Fruit fly (Drosophila melanogaster) whole organism, embryonic: ENCODE measurements around the gene CG34347.

ENCODE experiments used
- Antp ChIP-seq: fragments of 200-800 bp; sonication (Bioruptor generic); optimal IDR thresholded peaks from 3 replicates; lab custom pipeline; 2016; ENCODE audit warnings: missing biosample characterization, missing genetic modification characterization
- B-H2 ChIP-seq: fragments of 200-800 bp; sonication (Bioruptor generic); optimal IDR thresholded peaks from 2 replicates; lab custom pipeline; 2018; ENCODE audit warnings: missing biosample characterization, mild to moderate bottlenecking, missing genetic modification characterization
- Bdp1 ChIP-seq: fragments of 200-800 bp; sonication (Bioruptor generic); optimal IDR thresholded peaks from 3 replicates; lab custom pipeline; 2016; ENCODE audit warnings: missing biosample characterization, missing genetic modification characterization
- CG10321 ChIP-seq: fragments of 200-800 bp; sonication (Bioruptor generic); IDR thresholded peaks from 2 replicates; pipeline ENCODE4 v1.3.6; 2022; ENCODE audit warnings: missing biosample characterization, missing genetic modification characterization
- CG11696 ChIP-seq: fragments of 200-800 bp; sonication (Bioruptor generic); IDR thresholded peaks from 2 replicates; pipeline ENCODE4 v1.3.6; 2022; ENCODE audit warnings: missing biosample characterization, missing genetic modification characterization
- CG12071 ChIP-seq: fragments of 200-800 bp; sonication (Bioruptor generic); optimal IDR thresholded peaks from 3 replicates; lab custom pipeline; 2018; ENCODE audit warnings: missing biosample characterization, mild to moderate bottlenecking, missing genetic modification characterization
- CG1602 ChIP-seq: fragments of 200-800 bp; sonication (Bioruptor generic); optimal IDR thresholded peaks from 3 replicates; lab custom pipeline; 2016; ENCODE audit warnings: missing biosample characterization, missing genetic modification characterization
- CG17802 ChIP-seq: fragments of 200-800 bp; sonication (Bioruptor generic); optimal IDR thresholded peaks from 2 replicates; lab custom pipeline; 2018; ENCODE audit warnings: missing biosample characterization, mild to moderate bottlenecking, missing genetic modification characterization, moderate library complexity
- CG2116 ChIP-seq: fragments of 200-800 bp; sonication (Bioruptor generic); optimal IDR thresholded peaks from 3 replicates; lab custom pipeline; 2018; ENCODE audit warnings: missing biosample characterization, mild to moderate bottlenecking, missing genetic modification characterization
- CG31388 ChIP-seq: fragments of 200-800 bp; sonication (Bioruptor generic); optimal IDR thresholded peaks from 2 replicates; lab custom pipeline; 2016; ENCODE audit warnings: missing biosample characterization, missing genetic modification characterization
- CG4424 ChIP-seq: fragments of 200-800 bp; sonication (Bioruptor generic); optimal IDR thresholded peaks from 3 replicates; lab custom pipeline; 2016; ENCODE audit warnings: missing biosample characterization, missing genetic modification characterization
- CG4617 ChIP-seq: fragments of 200-800 bp; sonication (Bioruptor generic); optimal IDR thresholded peaks from 3 replicates; lab custom pipeline; 2016; ENCODE audit warnings: missing biosample characterization, missing genetic modification characterization, borderline replicate concordance
- CG4730 ChIP-seq: fragments of 200-800 bp; sonication (Bioruptor generic); IDR thresholded peaks from 2 replicates; pipeline ENCODE4 v1.3.6; 2022; ENCODE audit warnings: missing biosample characterization, missing genetic modification characterization
- CG6175 ChIP-seq: fragments of 200-800 bp; sonication (Bioruptor generic); IDR thresholded peaks from 3 replicates; pipeline ENCODE4 v1.3.6; 2022; ENCODE audit warnings: missing biosample characterization, missing genetic modification characterization
- CG7357 ChIP-seq: fragments of 200-800 bp; sonication (Bioruptor generic); IDR thresholded peaks from 3 replicates; pipeline ENCODE4 v1.3.6; 2022; ENCODE audit warnings: missing biosample characterization, missing genetic modification characterization
- CG7372 ChIP-seq: fragments of 200-800 bp; sonication (Bioruptor generic); IDR thresholded peaks from 2 replicates; pipeline ENCODE4 v1.3.6; 2022; ENCODE audit warnings: missing biosample characterization, missing genetic modification characterization
- CG8290 ChIP-seq, 3 experiments: fragments of 200-800 bp; sonication (Bioruptor generic); optimal IDR thresholded peaks; 2 replicates each; lab custom pipeline; 2016 to 2019; ENCODE audit warnings: missing biosample characterization in 3 of 3, missing genetic modification characterization in 3 of 3, mild to moderate bottlenecking in 2 of 3, moderate library complexity in 1 of 3
- CG9932 ChIP-seq: fragments of 200-800 bp; sonication (Bioruptor generic); IDR thresholded peaks from 2 replicates; pipeline ENCODE4 v1.3.6; 2022; ENCODE audit warnings: missing biosample characterization, missing genetic modification characterization
- CkIIα-i1 ChIP-seq: fragments of 200-800 bp; sonication (Bioruptor generic); IDR thresholded peaks from 2 replicates; pipeline ENCODE4 v1.3.6; 2022; ENCODE audit warnings: missing biosample characterization, missing genetic modification characterization
- Dref ChIP-seq: fragments of 200-800 bp; sonication (Bioruptor generic); IDR thresholded peaks from 2 replicates; pipeline ENCODE4 v1.3.6; 2022; ENCODE audit warnings: missing biosample characterization, missing genetic modification characterization
- Drgx ChIP-seq: fragments of 200-800 bp; sonication (Bioruptor generic); IDR thresholded peaks from 2 replicates; pipeline ENCODE4 v1.3.6; 2022; ENCODE audit warnings: missing biosample characterization, missing genetic modification characterization
- E2f1 ChIP-seq: fragments of 200-800 bp; sonication (Bioruptor generic); IDR thresholded peaks from 2 replicates; pipeline ENCODE4 v1.3.6; 2022; ENCODE audit warnings: missing biosample characterization, missing genetic modification characterization
- ERR ChIP-seq: fragments of 200-800 bp; sonication (Bioruptor generic); optimal IDR thresholded peaks from 2 replicates; lab custom pipeline; 2016; ENCODE audit warnings: missing biosample characterization, missing genetic modification characterization
- Eip74EF ChIP-seq, 2 experiments: fragments of 200-800 bp in 1 of 2; fragments of >200 bp in 1 of 2; sonication (Bioruptor generic) in 1 of 2; optimal IDR thresholded peaks; 2 replicates each; lab custom pipeline; 2017 to 2019; ENCODE audit warnings: missing biosample characterization in 2 of 2, missing genetic modification characterization in 2 of 2, mild to moderate bottlenecking in 1 of 2, moderate library complexity in 1 of 2
- Ets65A ChIP-seq: fragments of 200-800 bp; sonication (Bioruptor generic); peaks from one replicate; lab custom pipeline; 2016; ENCODE audit warnings: missing biosample characterization, missing genetic modification characterization
- Mrtf ChIP-seq: fragments of 200-800 bp; sonication (Bioruptor generic); IDR thresholded peaks from 3 replicates; pipeline ENCODE4 v1.3.6; 2022; ENCODE audit warnings: missing biosample characterization, missing genetic modification characterization
- Myb ChIP-seq: fragments of 200-800 bp; sonication (Bioruptor generic); optimal IDR thresholded peaks from 2 replicates; lab custom pipeline; 2016; ENCODE audit warnings: missing biosample characterization, missing genetic modification characterization
- Nf-YC ChIP-seq: fragments of 200-800 bp; optimal IDR thresholded peaks from 3 replicates; lab custom pipeline; 2019; ENCODE audit warnings: missing biosample characterization, mild to moderate bottlenecking, missing genetic modification characterization, moderate library complexity
- NfI ChIP-seq: fragments of 200-800 bp; sonication (Bioruptor generic); optimal IDR thresholded peaks from 3 replicates; lab custom pipeline; 2018; ENCODE audit warnings: missing biosample characterization, mild to moderate bottlenecking, missing genetic modification characterization, moderate library complexity
- Scr ChIP-seq: fragments of 200-800 bp; sonication (Bioruptor generic); IDR thresholded peaks from 2 replicates; pipeline ENCODE4 v1.3.6; 2022; ENCODE audit warnings: missing biosample characterization, missing genetic modification characterization; ENCODE audit not compliant: partially characterized antibody
- Sin3A ChIP-seq: fragments of >200 bp; optimal IDR thresholded peaks from 2 replicates; lab custom pipeline; 2018
- crol ChIP-seq: fragments of 200-800 bp; sonication (Bioruptor generic); IDR thresholded peaks from 2 replicates; pipeline ENCODE4 v1.3.6; 2022; ENCODE audit warnings: missing biosample characterization, missing genetic modification characterization
- ewg ChIP-seq: fragments of 200-800 bp; sonication (Bioruptor generic); optimal IDR thresholded peaks from 3 replicates; lab custom pipeline; 2017; ENCODE audit warnings: mild to moderate bottlenecking, missing biosample characterization, missing genetic modification reagents, missing genetic modification characterization
- eyg ChIP-seq: fragments of 200-800 bp; sonication (Bioruptor generic); optimal IDR thresholded peaks from 3 replicates; lab custom pipeline; 2016; ENCODE audit warnings: missing biosample characterization, missing genetic modification characterization
- gcm ChIP-seq: fragments of 200-800 bp; sonication (Bioruptor generic); optimal IDR thresholded peaks from 2 replicates; lab custom pipeline; 2019; ENCODE audit warnings: missing biosample characterization, mild to moderate bottlenecking, missing genetic modification characterization, moderate library complexity
- her ChIP-seq: fragments of 200-800 bp; sonication (Bioruptor generic); optimal IDR thresholded peaks from 2 replicates; lab custom pipeline; 2016; ENCODE audit warnings: missing biosample characterization, missing genetic modification characterization
- insv ChIP-seq, 2 experiments: fragments of 200-800 bp; sonication (Bioruptor generic); optimal IDR thresholded peaks; 3 replicates each; lab custom pipeline; 2016 to 2018; ENCODE audit warnings: missing biosample characterization in 2 of 2, missing genetic modification characterization in 2 of 2
- ken ChIP-seq: fragments of 200-800 bp; sonication (Bioruptor generic); IDR thresholded peaks from 3 replicates; pipeline ENCODE4 v1.3.6; 2022; ENCODE audit warnings: missing biosample characterization, missing genetic modification characterization
- knrl ChIP-seq: fragments of 200-800 bp; sonication (Bioruptor generic); IDR thresholded peaks from 3 replicates; pipeline ENCODE4 v1.3.6; 2022; ENCODE audit warnings: missing biosample characterization, missing genetic modification characterization; ENCODE audit not compliant: partially characterized antibody
- lbe ChIP-seq: fragments of 200-800 bp; sonication (Bioruptor generic); optimal IDR thresholded peaks from 2 replicates; lab custom pipeline; 2016; ENCODE audit warnings: missing biosample characterization, mild to moderate bottlenecking, missing genetic modification characterization
- nmo ChIP-seq: fragments of 200-800 bp; sonication (Bioruptor generic); optimal IDR thresholded peaks from 2 replicates; lab custom pipeline; 2018; ENCODE audit warnings: missing biosample characterization, mild to moderate bottlenecking, missing genetic modification characterization, moderate library complexity
- onecut ChIP-seq: fragments of 200-800 bp; sonication (Bioruptor generic); IDR thresholded peaks from 2 replicates; pipeline ENCODE4 v1.3.6; 2022; ENCODE audit warnings: missing biosample characterization, missing genetic modification characterization
- pan ChIP-seq, 4 experiments: fragments of >200 bp in 3 of 4; fragments of 200-800 bp in 1 of 4; sonication (Bioruptor generic) in 1 of 4; optimal IDR thresholded peaks in 3 of 4; IDR thresholded peaks in 1 of 4; 2 replicates each; pipeline versions ENCODE4 v1.3.6 to Lab custom; 2017 to 2022; ENCODE audit warnings: missing biosample characterization in 2 of 4, missing genetic modification characterization in 2 of 4, mixed read lengths in 1 of 4
- pros ChIP-seq: fragments of 200-800 bp; sonication (Bioruptor generic); optimal IDR thresholded peaks from 3 replicates; lab custom pipeline; 2019; ENCODE audit warnings: missing biosample characterization, mild to moderate bottlenecking, missing genetic modification characterization, moderate library complexity
- slbo ChIP-seq: fragments of 200-800 bp; sonication (Bioruptor generic); IDR thresholded peaks from 2 replicates; pipeline ENCODE4 v1.3.6; 2022; ENCODE audit warnings: missing biosample characterization, missing genetic modification characterization
- tgo ChIP-seq: fragments of 200-800 bp; sonication (Bioruptor generic); IDR thresholded peaks from 3 replicates; pipeline ENCODE4 v1.3.6; 2022; ENCODE audit warnings: missing biosample characterization, missing genetic modification characterization
- tx ChIP-seq: fragments of 200-800 bp; sonication (Bioruptor generic); optimal IDR thresholded peaks from 2 replicates; lab custom pipeline; 2016; ENCODE audit warnings: missing biosample characterization, missing genetic modification characterization
- unc-4 ChIP-seq: fragments of 200-800 bp; sonication (Bioruptor generic); IDR thresholded peaks from 2 replicates; pipeline ENCODE4 v1.3.6; 2022; ENCODE audit warnings: missing biosample characterization, missing genetic modification characterization; ENCODE audit not compliant: partially characterized antibody

The CG34347 gene

DNA sequence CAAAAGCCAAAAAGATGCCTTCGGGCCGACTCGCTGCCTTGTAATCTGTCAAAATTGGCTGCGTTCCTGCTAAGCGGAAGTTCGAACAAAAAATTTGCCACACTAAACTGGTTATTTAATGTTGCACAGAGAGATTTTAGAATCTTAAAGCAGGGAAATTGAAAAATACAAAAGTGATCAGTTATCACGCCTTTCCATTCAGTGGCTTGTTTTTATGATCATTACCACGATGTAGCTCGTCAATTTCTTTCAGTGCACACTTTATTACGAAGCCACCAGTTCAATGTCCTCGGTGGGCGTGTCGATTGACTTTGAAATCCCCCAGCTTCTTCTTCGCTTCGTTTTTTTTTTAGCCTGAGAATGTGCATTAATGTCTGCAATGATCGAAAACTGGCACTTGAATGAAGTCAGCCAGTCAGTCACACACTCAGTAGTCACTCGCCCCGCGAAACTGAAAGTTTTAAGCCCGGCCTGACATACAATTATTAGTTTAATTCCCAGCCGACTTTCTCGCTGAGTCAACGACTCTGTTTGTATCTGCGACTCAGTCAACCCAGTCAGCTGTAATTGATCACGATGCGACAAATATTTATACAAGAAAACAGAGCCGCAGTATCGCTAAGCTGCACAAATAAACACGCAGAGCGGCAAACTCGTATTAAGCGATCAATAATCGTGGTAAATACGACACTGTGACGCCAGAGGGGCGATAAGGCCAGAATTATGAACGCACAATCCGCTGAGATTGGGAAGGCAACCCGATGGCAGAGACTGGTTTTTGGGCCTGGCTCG, 1.9 kb upstream of the CG34347 start (continued):
- peak; percentile 79 for TF ChIP-seq Ets65A
- no peak for TF ChIP-seq Antp
- no peak for TF ChIP-seq CkIIα-i1 (GFP tag; lab: Robert Waterston, UW)
- no peak for TF ChIP-seq Mrtf (GFP tag; lab: Robert Waterston, UW)

DNA sequence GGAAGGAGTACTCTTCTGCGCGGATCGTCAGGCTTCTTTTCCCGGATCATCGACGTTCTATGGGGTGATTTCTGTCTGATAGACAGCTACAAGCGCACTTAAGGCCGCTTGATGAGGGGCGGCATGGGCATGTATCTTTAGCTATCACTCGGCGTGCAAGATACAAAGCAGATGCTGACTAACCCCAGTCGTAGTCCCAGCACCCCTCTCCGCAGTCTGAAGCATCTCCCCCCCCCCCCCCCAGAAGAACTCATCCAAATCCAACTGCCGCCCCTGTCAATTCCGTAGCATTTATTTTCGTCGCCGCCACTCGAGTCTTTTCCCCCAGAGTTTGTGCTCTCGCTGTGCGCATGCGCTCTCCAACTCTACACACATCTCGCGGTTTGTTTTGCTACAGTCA, 657 bp upstream of the CG34347 start:
- no peak for TF ChIP-seq Nf-YC
- no peak for TF ChIP-seq CG7372 (GFP tag; lab: Robert Waterston, UW)
- no peak for TF ChIP-seq NfI
- TF ChIP-seq onecut (GFP tag; lab: Robert Waterston, UW): no peak
- TF ChIP-seq tgo (GFP tag; lab: Robert Waterston, UW): no peak; the same call in 2 of the 3 replicates
- TF ChIP-seq Drgx (GFP tag; lab: Robert Waterston, UW): peak; percentile 47; the same call in 1 of the 2 replicates
- no peak for TF ChIP-seq CG4617 (GFP tag; lab: Kevin White, UChicago)
- TF ChIP-seq Scr (GFP tag; lab: Robert Waterston, UW): no peak
- TF ChIP-seq B-H2: no peak
- TF ChIP-seq Dref (GFP tag; lab: Robert Waterston, UW): no peak
- no peak for TF ChIP-seq Bdp1 (GFP tag; lab: Kevin White, UChicago)
- TF ChIP-seq ERR (GFP tag; lab: Kevin White, UChicago): no peak
- no peak for TF ChIP-seq CG2116 (GFP tag; lab: Kevin White, UChicago)
- TF ChIP-seq CG11696 (GFP tag; lab: Robert Waterston, UW): no peak
- no peak for TF ChIP-seq CG10321 (GFP tag; lab: Robert Waterston, UW)
- TF ChIP-seq tx (GFP tag; lab: Kevin White, UChicago): no peak
- TF ChIP-seq lbe (GFP tag; lab: Kevin White, UChicago): no peak
- no peak for TF ChIP-seq CG31388 (GFP tag; lab: Kevin White, UChicago)
- peak; percentile 91 for TF ChIP-seq crol
- TF ChIP-seq ken: no peak
- TF ChIP-seq knrl (GFP tag; lab: Robert Waterston, UW): no peak
- 0 out of 3 replicates have a peak, but pooled peaks have one; percentile 13 for TF ChIP-seq CG6175 (GFP tag; lab: Robert Waterston, UW)
- no peak for TF ChIP-seq CG4730
- 0 out of 2 replicates have a peak, but pooled peaks have one; percentile 28 for TF ChIP-seq slbo (GFP tag; lab: Robert Waterston, UW)
- no peak for TF ChIP-seq pan (optimal IDR thresholded peaks at IDR 0.05; lab: Kevin White, UChicago)
- TF ChIP-seq pan (GFP tag; optimal IDR thresholded peaks at IDR 0.05 in 1 of 2, IDR thresholded peaks at IDR 0.05 in 1 of 2): peak in 1 of 2 experiments; percentile 28
- TF ChIP-seq CG9932 (GFP tag; lab: Robert Waterston, UW): peak; percentile 15; the same call in 1 of the 2 replicates
- no peak for TF ChIP-seq CG8290 (GFP tag; optimal IDR thresholded peaks at IDR 0.05; lab: Kevin White, UChicago)
- peak in 1 of 2 experiments; percentile 31 for TF ChIP-seq CG8290 (tag; optimal IDR thresholded peaks at IDR 0.05; lab: Kevin White, UChicago)
- TF ChIP-seq gcm: no peak
- TF ChIP-seq CG7357 (GFP tag; lab: Robert Waterston, UW): no peak
- peak; percentile 49 for TF ChIP-seq E2f1
- TF ChIP-seq CG4424 (GFP tag; lab: Kevin White, UChicago): no peak
- TF ChIP-seq Sin3A (lab: Kevin White, UChicago): no peak
- TF ChIP-seq Myb (GFP tag; lab: Kevin White, UChicago): no peak
- no peak for TF ChIP-seq insv (GFP tag; optimal IDR thresholded peaks at IDR 0.05; lab: Kevin White, UChicago)
- TF ChIP-seq her (GFP tag; lab: Kevin White, UChicago): no peak
- no peak for TF ChIP-seq CG17802 (tag; lab: Kevin White, UChicago)
- no peak for TF ChIP-seq eyg (GFP tag; lab: Kevin White, UChicago)
- TF ChIP-seq ewg: peak; percentile 37
- TF ChIP-seq unc-4: no peak
- TF ChIP-seq Eip74EF (GFP tag; optimal IDR thresholded peaks at IDR 0.05; lab: Kevin White, UChicago): no peak
- no peak for TF ChIP-seq nmo (GFP tag; lab: Kevin White, UChicago)
- TF ChIP-seq CG12071 (GFP tag; lab: Kevin White, UChicago): no peak
- TF ChIP-seq pros: peak; percentile 18
- TF ChIP-seq CG1602 (GFP tag; lab: Kevin White, UChicago): no peak
